Fruit fly (Drosophila melanogaster) whole organism, embryonic: ENCODE measurements around the gene Syt1.
A peak's percentile ranks its signal among the peaks of the same experiment; 100 is the strongest.

Experiments
- Adf1 ChIP-seq: fragments of 200-800 bp; sonication (Bioruptor generic); IDR thresholded peaks from 2 replicates; pipeline ENCODE4 v1.3.6; 2022; ENCODE audit warnings: missing biosample characterization, missing genetic modification characterization
- Atf3 ChIP-seq: fragments of 200-800 bp; sonication (Bioruptor generic); optimal IDR thresholded peaks from 3 replicates; lab custom pipeline; 2016; ENCODE audit warnings: missing biosample characterization, missing genetic modification characterization
- CG11247 ChIP-seq: fragments of 200-800 bp; sonication (Bioruptor generic); IDR thresholded peaks from 2 replicates; pipeline ENCODE4 v1.3.6; 2022; ENCODE audit warnings: missing biosample characterization, missing genetic modification characterization
- CG13296 ChIP-seq: fragments of 200-800 bp; sonication (Bioruptor generic); optimal IDR thresholded peaks from 3 replicates; lab custom pipeline; 2018; ENCODE audit warnings: missing biosample characterization, mild to moderate bottlenecking, missing genetic modification characterization
- CG15514 ChIP-seq: fragments of 200-800 bp; sonication (Bioruptor generic); optimal IDR thresholded peaks from 3 replicates; lab custom pipeline; 2017; ENCODE audit warnings: missing biosample characterization, missing genetic modification characterization, mild to moderate bottlenecking, moderate library complexity, missing genetic modification reagents
- CG16813 ChIP-seq: fragments of 200-800 bp; sonication (Bioruptor generic); IDR thresholded peaks from 3 replicates; pipeline ENCODE4 v1.3.6; 2022; ENCODE audit warnings: missing biosample characterization, missing genetic modification characterization; ENCODE audit not compliant: partially characterized antibody
- CG17385 ChIP-seq: fragments of 200-800 bp; sonication (Bioruptor generic); optimal IDR thresholded peaks from 3 replicates; lab custom pipeline; 2018; ENCODE audit warnings: missing biosample characterization, mild to moderate bottlenecking, missing genetic modification characterization
- CG31365 ChIP-seq: fragments of 200-800 bp; sonication (Bioruptor generic); optimal IDR thresholded peaks from 2 replicates; lab custom pipeline; 2018; ENCODE audit warnings: missing biosample characterization, mild to moderate bottlenecking, missing genetic modification characterization
- CG32532 ChIP-seq: fragments of 200-800 bp; sonication (Bioruptor generic); IDR thresholded peaks from 2 replicates; pipeline ENCODE4 v1.3.6; 2022; ENCODE audit warnings: missing biosample characterization, missing genetic modification characterization
- CG34376 ChIP-seq: fragments of 200-800 bp; sonication (Bioruptor generic); optimal IDR thresholded peaks from 2 replicates; lab custom pipeline; 2018; ENCODE audit warnings: missing biosample characterization, mild to moderate bottlenecking, missing genetic modification characterization
- CG34422 ChIP-seq: fragments of 200-800 bp; sonication (Bioruptor generic); IDR thresholded peaks from 3 replicates; pipeline ENCODE4 v1.3.6; 2022; ENCODE audit warnings: missing biosample characterization, missing genetic modification characterization
- CG3726 ChIP-seq: fragments of 200-800 bp; sonication (Bioruptor generic); IDR thresholded peaks from 3 replicates; pipeline ENCODE4, ENCODE4 v1.3.6; 2022; ENCODE audit warnings: missing biosample characterization, missing genetic modification characterization
- CG5245 ChIP-seq: fragments of 200-800 bp; sonication (Bioruptor generic); optimal IDR thresholded peaks from 3 replicates; lab custom pipeline; 2016; ENCODE audit warnings: missing biosample characterization, missing genetic modification characterization
- CG6272 ChIP-seq: fragments of 200-800 bp; sonication (Bioruptor generic); IDR thresholded peaks from 2 replicates; pipeline ENCODE4 v1.3.6; 2022; ENCODE audit warnings: missing biosample characterization, missing genetic modification characterization
- CG6854 ChIP-seq: fragments of 200-800 bp; sonication (Bioruptor generic); optimal IDR thresholded peaks from 3 replicates; lab custom pipeline; 2017; ENCODE audit warnings: missing biosample characterization, mild to moderate bottlenecking, missing genetic modification characterization
- CG9215 ChIP-seq: fragments of 200-800 bp; sonication (Bioruptor generic); IDR thresholded peaks from 2 replicates; pipeline ENCODE4 v1.3.6; 2022; ENCODE audit warnings: missing biosample characterization, missing genetic modification characterization
- Dek ChIP-seq: fragments of 200-800 bp; sonication (Bioruptor generic); optimal IDR thresholded peaks from 3 replicates; lab custom pipeline; 2019; ENCODE audit warnings: missing biosample characterization, mild to moderate bottlenecking, missing genetic modification characterization, moderate library complexity
- HHEX ChIP-seq: fragments of 200-800 bp; sonication (Bioruptor generic); optimal IDR thresholded peaks from 3 replicates; lab custom pipeline; 2017; ENCODE audit warnings: missing biosample characterization, mild to moderate bottlenecking, missing genetic modification characterization, missing genetic modification reagents
- Hey ChIP-seq: fragments of 200-800 bp; sonication (Bioruptor generic); optimal IDR thresholded peaks from 3 replicates; lab custom pipeline; 2018; ENCODE audit warnings: missing biosample characterization, mild to moderate bottlenecking, missing genetic modification characterization
- Jarid2 ChIP-seq: fragments of 200-800 bp; sonication (Bioruptor generic); optimal IDR thresholded peaks from 3 replicates; lab custom pipeline; 2017; ENCODE audit warnings: mild to moderate bottlenecking, missing biosample characterization, missing genetic modification reagents, missing genetic modification characterization
- Lpt ChIP-seq: fragments of >200 bp; optimal IDR thresholded peaks from 2 replicates; lab custom pipeline; 2018; ENCODE audit warnings: missing biosample characterization, missing genetic modification characterization
- Mes4 ChIP-seq: fragments of 200-800 bp; sonication (Bioruptor generic); optimal IDR thresholded peaks from 2 replicates; lab custom pipeline; 2016; ENCODE audit warnings: missing biosample characterization, missing genetic modification characterization
- Nf-YC ChIP-seq: fragments of 200-800 bp; optimal IDR thresholded peaks from 3 replicates; lab custom pipeline; 2019; ENCODE audit warnings: missing biosample characterization, mild to moderate bottlenecking, missing genetic modification characterization, moderate library complexity
- Optix ChIP-seq: fragments of 200-800 bp; sonication (Bioruptor generic); IDR thresholded peaks from 3 replicates; pipeline ENCODE4 v1.3.6; 2022; ENCODE audit warnings: missing biosample characterization, missing genetic modification characterization
- Rx ChIP-seq: fragments of 200-800 bp; sonication (Bioruptor generic); IDR thresholded peaks from 2 replicates; pipeline ENCODE4 v1.3.6; 2022; ENCODE audit warnings: missing biosample characterization, missing genetic modification characterization
- TFAM ChIP-seq: fragments of 200-800 bp; sonication (Bioruptor generic); optimal IDR thresholded peaks from 2 replicates; lab custom pipeline; 2017; ENCODE audit warnings: missing biosample characterization, missing genetic modification characterization, inconsistent platforms
- Taf1 ChIP-seq: fragments of 200-800 bp; sonication (Bioruptor generic); IDR thresholded peaks from 2 replicates; pipeline ENCODE4 v1.3.6; 2022; ENCODE audit warnings: missing biosample characterization, missing genetic modification characterization
- ac ChIP-seq: fragments of 200-800 bp; sonication (Bioruptor generic); optimal IDR thresholded peaks from 3 replicates; lab custom pipeline; 2017; ENCODE audit warnings: missing biosample characterization, mild to moderate bottlenecking, missing genetic modification characterization
- bowl ChIP-seq: fragments of 200-800 bp; sonication (Bioruptor generic); IDR thresholded peaks from 2 replicates; pipeline ENCODE4 v1.3.6; 2022; ENCODE audit warnings: missing biosample characterization, missing genetic modification characterization
- caup ChIP-seq: fragments of 200-800 bp; sonication (Bioruptor generic); optimal IDR thresholded peaks from 3 replicates; lab custom pipeline; 2017; ENCODE audit warnings: missing biosample characterization, mild to moderate bottlenecking, missing genetic modification characterization, moderate library complexity; ENCODE audit not compliant: severe bottlenecking
- chif ChIP-seq, 2 experiments: fragments of 200-800 bp; sonication (Bioruptor generic); optimal IDR thresholded peaks; 3 replicates each; lab custom pipeline; 2016; ENCODE audit warnings: missing biosample characterization in 2 of 2, missing genetic modification characterization in 2 of 2
- chm ChIP-seq: fragments of 200-800 bp; sonication (Bioruptor generic); IDR thresholded peaks from 2 replicates; pipeline ENCODE4 v1.3.6; 2022; ENCODE audit warnings: missing biosample characterization, missing genetic modification characterization
- croc ChIP-seq: fragments of 200-800 bp; sonication (Bioruptor generic); conservative IDR thresholded peaks from 3 replicates; pipeline ENCODE4 v1.3.6; 2022; ENCODE audit warnings: missing biosample characterization, missing genetic modification characterization
- crol ChIP-seq: fragments of 200-800 bp; sonication (Bioruptor generic); IDR thresholded peaks from 2 replicates; pipeline ENCODE4 v1.3.6; 2022; ENCODE audit warnings: missing biosample characterization, missing genetic modification characterization
- dysf ChIP-seq: fragments of 200-800 bp; sonication (Bioruptor generic); IDR thresholded peaks from 3 replicates; pipeline ENCODE4 v1.3.6; 2022; ENCODE audit warnings: missing biosample characterization, missing genetic modification characterization
- en ChIP-seq: fragments of 200-800 bp; sonication (Bioruptor generic); optimal IDR thresholded peaks from 2 replicates; lab custom pipeline; 2016; ENCODE audit warnings: missing biosample characterization, missing genetic modification characterization
- eve ChIP-seq, 2 experiments: fragments of >200 bp; optimal IDR thresholded peaks; 2 replicates each; lab custom pipeline; 2017; ENCODE audit warnings: missing biosample characterization in 2 of 2, missing genetic modification characterization in 2 of 2
- eyg ChIP-seq: fragments of 200-800 bp; sonication (Bioruptor generic); optimal IDR thresholded peaks from 3 replicates; lab custom pipeline; 2016; ENCODE audit warnings: missing biosample characterization, missing genetic modification characterization
- fd64A ChIP-seq: fragments of 200-800 bp; sonication (Bioruptor generic); optimal IDR thresholded peaks from 3 replicates; lab custom pipeline; 2018; ENCODE audit warnings: missing biosample characterization, mild to moderate bottlenecking, missing genetic modification characterization
- gcm2 ChIP-seq: fragments of 200-800 bp; sonication (Bioruptor generic); optimal IDR thresholded peaks from 2 replicates; lab custom pipeline; 2016; ENCODE audit warnings: missing biosample characterization, missing genetic modification characterization
- gem ChIP-seq: fragments of 200-800 bp; sonication (Bioruptor generic); optimal IDR thresholded peaks from 2 replicates; lab custom pipeline; 2019; ENCODE audit warnings: missing biosample characterization, mild to moderate bottlenecking, missing genetic modification characterization, moderate library complexity
- gt ChIP-seq: fragments of 200-800 bp; sonication (Bioruptor generic); IDR thresholded peaks from 2 replicates; pipeline ENCODE4 v1.3.6; 2022; ENCODE audit warnings: missing biosample characterization, missing genetic modification characterization
- h ChIP-seq: fragments of >200 bp; optimal IDR thresholded peaks from 2 replicates; lab custom pipeline; 2017
- hth ChIP-seq: fragments of >200 bp; optimal IDR thresholded peaks from 2 replicates; lab custom pipeline; 2017; ENCODE audit warnings: inconsistent platforms
- insv ChIP-seq, 2 experiments: fragments of 200-800 bp; sonication (Bioruptor generic); optimal IDR thresholded peaks; 3 replicates each; lab custom pipeline; 2016 to 2018; ENCODE audit warnings: missing biosample characterization in 2 of 2, missing genetic modification characterization in 2 of 2
- kay ChIP-seq: fragments of 200-800 bp; sonication (Bioruptor generic); optimal IDR thresholded peaks from 2 replicates; lab custom pipeline; 2016; ENCODE audit warnings: missing biosample characterization, missing genetic modification characterization
- pb ChIP-seq: fragments of 200-800 bp; sonication (Bioruptor generic); optimal IDR thresholded peaks from 3 replicates; lab custom pipeline; 2016; ENCODE audit warnings: missing biosample characterization, missing genetic modification characterization
- toy ChIP-seq: fragments of 200-800 bp; sonication (Bioruptor generic); IDR thresholded peaks from 2 replicates; pipeline ENCODE4 v1.3.6; 2022; ENCODE audit warnings: missing biosample characterization, missing genetic modification characterization
- tx ChIP-seq: fragments of 200-800 bp; sonication (Bioruptor generic); optimal IDR thresholded peaks from 2 replicates; lab custom pipeline; 2016; ENCODE audit warnings: missing biosample characterization, missing genetic modification characterization
- vvl ChIP-seq: fragments of 200-800 bp; sonication (Bioruptor generic); IDR thresholded peaks from 2 replicates; pipeline ENCODE4 v1.3.6; 2022; ENCODE audit warnings: missing biosample characterization, missing genetic modification characterization
- z ChIP-seq: fragments of 200-800 bp; sonication (Bioruptor generic); IDR thresholded peaks from 3 replicates; pipeline ENCODE4 v1.3.6; 2022; ENCODE audit warnings: missing biosample characterization, missing genetic modification characterization

The Syt1 gene

DNA sequence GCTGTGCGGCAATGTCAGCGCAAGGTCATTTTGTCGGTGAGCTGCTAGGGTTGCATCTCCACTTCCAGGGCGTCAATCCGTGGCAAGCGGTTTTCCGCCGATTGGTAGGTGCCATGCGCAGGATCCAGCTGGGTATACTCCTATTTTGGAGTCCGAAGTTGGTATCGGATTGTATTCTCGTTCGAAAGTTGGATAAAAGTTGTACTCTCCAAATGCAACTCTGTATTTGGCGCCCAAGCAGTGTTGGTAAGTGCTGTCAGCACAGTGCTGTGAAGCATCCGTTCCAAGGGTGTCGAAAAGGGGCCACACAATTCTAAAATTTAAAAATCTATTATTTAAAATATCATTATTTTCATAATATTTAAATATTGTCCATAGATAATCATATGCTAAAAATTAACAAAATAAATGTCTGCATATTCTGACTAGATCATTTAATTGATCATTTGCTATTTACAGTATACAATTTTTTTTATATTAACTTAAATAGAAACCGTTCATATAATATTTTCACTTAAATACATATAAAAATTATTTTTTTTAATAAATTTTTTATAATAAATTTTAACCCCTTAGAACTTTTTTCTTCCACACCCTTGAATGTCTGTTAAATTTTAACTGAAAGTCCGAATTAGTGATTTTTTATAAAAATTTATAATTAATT is 51.2 kb downstream of the Syt1 start (continued):
- TF ChIP-seq Lpt (GFP tag; lab: Kevin White, UChicago): no peak
- peak; percentile 72; the same call in 1 of the 2 replicates for TF ChIP-seq toy (GFP tag; lab: Robert Waterston, UW)
- peak; percentile 75 for TF ChIP-seq pb (GFP tag; lab: Kevin White, UChicago)
- peak; percentile 31 for TF ChIP-seq fd64A (GFP tag; lab: Kevin White, UChicago)
- TF ChIP-seq CG13296: peak; percentile 89
- TF ChIP-seq CG6272 (GFP tag; lab: Robert Waterston, UW): peak; percentile 88
- TF ChIP-seq vvl: peak; percentile 91
- no peak for TF ChIP-seq crol (GFP tag; lab: Robert Waterston, UW)
- peak; percentile 45 for TF ChIP-seq Jarid2 (GFP tag; lab: Kevin White, UChicago)
- peak; percentile 50; the same call in 2 of the 3 replicates for TF ChIP-seq CG16813 (GFP tag; lab: Robert Waterston, UW)
- peak; percentile 51 for TF ChIP-seq en (GFP tag; lab: Kevin White, UChicago)
- peak; percentile 71 for TF ChIP-seq chm
- peak; percentile 89 for TF ChIP-seq CG34422 (GFP tag; lab: Robert Waterston, UW)
- TF ChIP-seq gem (tag; lab: Kevin White, UChicago): peak; percentile 95
- no peak for TF ChIP-seq TFAM (GFP tag; lab: Kevin White, UChicago)
- peak; percentile 80 for TF ChIP-seq Optix (GFP tag; lab: Robert Waterston, UW)
- TF ChIP-seq CG5245 (GFP tag; lab: Kevin White, UChicago): peak; percentile 86
- TF ChIP-seq kay (GFP tag; lab: Kevin White, UChicago): peak; percentile 65
- peak; percentile 85 for TF ChIP-seq Nf-YC (tag; lab: Kevin White, UChicago)
- peak; percentile 90 for TF ChIP-seq dysf (GFP tag; lab: Robert Waterston, UW)
- TF ChIP-seq croc: peak; percentile 68
- no peak for TF ChIP-seq h (lab: Kevin White, UChicago)
- TF ChIP-seq CG34376 (GFP tag; lab: Kevin White, UChicago): peak; percentile 94
- no peak for TF ChIP-seq eve (GFP tag; optimal IDR thresholded peaks at IDR 0.05; lab: Kevin White, UChicago)
- TF ChIP-seq CG15514 (GFP tag; lab: Kevin White, UChicago): peak; percentile 93
- peak; percentile 90 for TF ChIP-seq CG11247 (GFP tag; lab: Robert Waterston, UW)
- TF ChIP-seq CG9215 (GFP tag; lab: Robert Waterston, UW): peak; percentile 88
- TF ChIP-seq Dek (tag; lab: Kevin White, UChicago): peak; percentile 87
- TF ChIP-seq gcm2 (GFP tag; lab: Kevin White, UChicago): peak; percentile 34
- TF ChIP-seq Taf1: peak; percentile 59
- TF ChIP-seq bowl (GFP tag; lab: Robert Waterston, UW): peak; percentile 52; the same call in 1 of the 2 replicates
- TF ChIP-seq Rx: peak; percentile 69
- TF ChIP-seq CG6854 (GFP tag; lab: Kevin White, UChicago): peak; percentile 72
- TF ChIP-seq insv (GFP tag; optimal IDR thresholded peaks at IDR 0.05; lab: Kevin White, UChicago): peak in 1 of 2 experiments; percentile 67
- TF ChIP-seq gt (GFP tag; lab: Robert Waterston, UW): peak; percentile 63; the same call in 1 of the 2 replicates
- TF ChIP-seq chif (GFP tag; optimal IDR thresholded peaks at IDR 0.05; lab: Kevin White, UChicago): peak; percentile 72 to 74
- TF ChIP-seq CG3726 (GFP tag; lab: Robert Waterston, UW): peak; percentile 68; the same call in 2 of the 3 replicates
- peak; percentile 56 for TF ChIP-seq Atf3 (GFP tag; lab: Kevin White, UChicago)
- TF ChIP-seq CG17385 (GFP tag; lab: Kevin White, UChicago): peak; percentile 80
- TF ChIP-seq tx (GFP tag; lab: Kevin White, UChicago): peak; percentile 70
- TF ChIP-seq CG31365 (tag; lab: Kevin White, UChicago): peak; percentile 60
- TF ChIP-seq HHEX: peak; percentile 90
- peak; percentile 66 for TF ChIP-seq Mes4 (GFP tag; lab: Kevin White, UChicago)
- peak; percentile 47 for TF ChIP-seq eyg
- peak; percentile 92 for TF ChIP-seq caup
- TF ChIP-seq ac (GFP tag; lab: Kevin White, UChicago): no peak
- no peak for TF ChIP-seq z
- TF ChIP-seq Adf1 (GFP tag; lab: Robert Waterston, UW): peak; percentile 65
- no peak for TF ChIP-seq Hey (tag; lab: Kevin White, UChicago)
- TF ChIP-seq CG32532 (GFP tag; lab: Robert Waterston, UW): peak; percentile 94
- no peak for TF ChIP-seq hth (lab: Kevin White, UChicago)
